Fruit fly (Drosophila melanogaster): Measurements from ENCODE around the gene Lkr.

Gene Lkr

dm6 chr3L:5565051-5565688 lies 36.0 kb upstream of the Lkr start, which contains the start of gene bc10 (continued):
- TF ChIP-seq Awh (GFP tag; IDR thresholded peaks at IDR 0.05) (no peak), kah (GFP tag; optimal IDR thresholded peaks at IDR 0.05) (no peak), mld (GFP tag; IDR thresholded peaks at IDR 0.05; ENCODE audit: partially characterized antibody) (peak; percentile 63; the same call in 2 of the 3 replicates), hth (optimal IDR thresholded peaks at IDR 0.05) (no peak), lola (GFP tag; optimal IDR thresholded peaks at IDR 0.05) (no peak), vfl (GFP tag; optimal IDR thresholded peaks at IDR 0.05) (no peak), lov (optimal IDR thresholded peaks at IDR 0.05) (no peak), lov (GFP tag; IDR thresholded peaks at IDR 0.05) (no peak), nmo (GFP tag; optimal IDR thresholded peaks at IDR 0.05) (no peak), CG11560 (tag; IDR thresholded peaks at IDR 0.05) (no peak), trem (tag; optimal IDR thresholded peaks at IDR 0.05) (peak; percentile 47), zen (tag; optimal IDR thresholded peaks at IDR 0.05) (peak; percentile 74), usp (GFP tag; optimal IDR thresholded peaks at IDR 0.05) (no peak), E2f1 (GFP tag; IDR thresholded peaks at IDR 0.05) (no peak), B-H2 (GFP tag; optimal IDR thresholded peaks at IDR 0.05) (peak; percentile 32), CG17186 (GFP tag; optimal IDR thresholded peaks at IDR 0.05) (peak; percentile 72), CG6254 (GFP tag; optimal IDR thresholded peaks at IDR 0.05) (no peak), CG10366 (GFP tag; IDR thresholded peaks at IDR 0.05) (no peak), Scr (GFP tag; IDR thresholded peaks at IDR 0.05; ENCODE audit: partially characterized antibody) (peak; percentile 86), klu (GFP tag; IDR thresholded peaks at IDR 0.05) (no peak), sug (tag; optimal IDR thresholded peaks at IDR 0.05) (peak; percentile 44), shn (GFP tag; optimal IDR thresholded peaks at IDR 0.05) (no peak), CG13287 (GFP tag; IDR thresholded peaks at IDR 0.05; ENCODE audit: partially characterized antibody) (peak; percentile 92), D (optimal IDR thresholded peaks at IDR 0.05) (peak; percentile 32), D (GFP tag; optimal IDR thresholded peaks at IDR 0.05) (no peak), Sox102F (GFP tag; optimal IDR thresholded peaks at IDR 0.05) (no peak), CG1603 (tag; optimal IDR thresholded peaks at IDR 0.05) (peak; percentile 45), bbx (GFP tag; IDR thresholded peaks at IDR 0.05; ENCODE audit: partially characterized antibody) (peak; percentile 89), Doc3 (GFP tag; IDR thresholded peaks at IDR 0.05; ENCODE audit: partially characterized antibody) (peak; percentile 81), CG6689 (GFP tag; IDR thresholded peaks at IDR 0.05) (no peak), CG9932 (GFP tag; IDR thresholded peaks at IDR 0.05) (no peak), CG43689 (GFP tag; IDR thresholded peaks at IDR 0.05) (no peak), Opbp (GFP tag; IDR thresholded peaks at IDR 0.05; ENCODE audit: partially characterized antibody) (peak; percentile 90), PHDP (tag; optimal IDR thresholded peaks at IDR 0.05) (no peak), CG9215 (GFP tag; IDR thresholded peaks at IDR 0.05) (no peak), bigmax (GFP tag; optimal IDR thresholded peaks at IDR 0.05) (no peak), ato (GFP tag; IDR thresholded peaks at IDR 0.05; ENCODE audit: partially characterized antibody) (peak; percentile 73), schlank (tag; optimal IDR thresholded peaks at IDR 0.05) (no peak), zen2 (GFP tag; IDR thresholded peaks at IDR 0.05; ENCODE audit: partially characterized antibody) (peak; percentile 54; the same call in 1 of the 3 replicates), CG12659 (GFP tag; optimal IDR thresholded peaks at IDR 0.05) (peak; percentile 64), disco-r (GFP tag; optimal IDR thresholded peaks at IDR 0.05) (no peak), unc-4 (GFP tag; IDR thresholded peaks at IDR 0.05; ENCODE audit: partially characterized antibody) (peak; percentile 89), CG9797 (GFP tag; optimal IDR thresholded peaks at IDR 0.05) (peak; percentile 82), Nf-YB (GFP tag; optimal IDR thresholded peaks at IDR 0.05) (no peak), CG10267 (tag; optimal IDR thresholded peaks at IDR 0.05) (peak; percentile 10), CG3281 (GFP tag; optimal IDR thresholded peaks at IDR 0.05) (no peak), CG11456 (GFP tag; IDR thresholded peaks at IDR 0.05) (no peak), tap (tag; optimal IDR thresholded peaks at IDR 0.05) (no peak), Hsf (GFP tag; optimal IDR thresholded peaks at IDR 0.05) (no peak), croc (GFP tag; conservative IDR thresholded peaks at IDR 0.05) (no peak)

Measured in whole organism, embryonic.